Worm (Caenorhabditis elegans) whole organism, L2 larva: ENCODE results near the gene F54F2.14.

ENCODE experiments used
- C34F6.9 ChIP-seq: fragments of 150-350 bp; optimal IDR thresholded peaks from 2 replicates; lab custom pipeline; 2014; ENCODE audit warnings: missing biosample characterization, missing genetic modification characterization
- R02D3.7 ChIP-seq: fragments of 150-350 bp; optimal IDR thresholded peaks from 2 replicates; lab custom pipeline; 2014; ENCODE audit warnings: missing biosample characterization, missing genetic modification characterization
- ama-1 ChIP-seq: fragments of 150-350 bp; optimal IDR thresholded peaks from 2 replicates; lab custom pipeline; 2018; ENCODE audit warnings: inconsistent platforms
- blmp-1 ChIP-seq: sonication (generic microtip); optimal IDR thresholded peaks from 2 replicates; lab custom pipeline; 2017; ENCODE audit warnings: missing genetic modification characterization, mild to moderate bottlenecking, missing compliant biosample characterization, antibody characterized with exemption, moderate library complexity; ENCODE audit not compliant: insufficient read depth
- ceh-82 ChIP-seq: fragments of 150-350 bp; optimal IDR thresholded peaks from 2 replicates; lab custom pipeline; 2014; ENCODE audit warnings: missing biosample characterization, missing genetic modification characterization
- crh-2 ChIP-seq: sonication (generic microtip); optimal IDR thresholded peaks from 2 replicates; lab custom pipeline; 2017; ENCODE audit warnings: missing biosample characterization, missing genetic modification characterization
- elt-3 ChIP-seq: sonication (generic microtip); optimal IDR thresholded peaks from 2 replicates; lab custom pipeline; 2017; ENCODE audit warnings: missing biosample characterization, missing genetic modification characterization
- fos-1 ChIP-seq: fragments of 150-350 bp; optimal IDR thresholded peaks from 2 replicates; lab custom pipeline; 2014; ENCODE audit warnings: missing biosample characterization, missing genetic modification characterization
- lin-13 ChIP-seq: fragments of 150-350 bp; optimal IDR thresholded peaks from 2 replicates; lab custom pipeline; 2014; ENCODE audit warnings: missing biosample characterization, missing genetic modification reagents, missing genetic modification characterization
- mbf-1 ChIP-seq: sonication (generic microtip); optimal IDR thresholded peaks from 2 replicates; lab custom pipeline; 2017; ENCODE audit warnings: missing biosample characterization, missing genetic modification characterization
- nhr-77 ChIP-seq: fragments of 150-350 bp; optimal IDR thresholded peaks from 2 replicates; lab custom pipeline; 2014; ENCODE audit warnings: missing biosample characterization, missing genetic modification characterization
- unc-39 ChIP-seq: fragments of 150-350 bp; optimal IDR thresholded peaks from 2 replicates; lab custom pipeline; 2014; ENCODE audit warnings: missing biosample characterization, missing genetic modification characterization
- ztf-11 ChIP-seq: sonication (generic microtip); optimal IDR thresholded peaks from 2 replicates; lab custom pipeline; 2017; ENCODE audit warnings: missing biosample characterization, missing genetic modification characterization
- ztf-4 ChIP-seq: fragments of 150-350 bp; optimal IDR thresholded peaks from 2 replicates; lab custom pipeline; 2014; ENCODE audit warnings: missing biosample characterization, missing genetic modification characterization

ce11 chrIII:8791235-8791634 is at the start of gene F54F2.14, which contains the start of gene zfp-1:
- TF ChIP-seq nhr-77 (tag; lab: Kevin White, UChicago) (no peak), lin-13 (GFP tag; lab: Kevin White, UChicago) (no peak), mbf-1 (tag; lab: Kevin White, UChicago) (no peak), C34F6.9 (tag; lab: Kevin White, UChicago) (no peak), crh-2 (tag; lab: Kevin White, UChicago) (no peak), ztf-4 (no peak), fos-1 (tag; lab: Kevin White, UChicago) (no peak), ztf-11 (tag; lab: Kevin White, UChicago) (no peak), elt-3 (tag; lab: Kevin White, UChicago) (no peak), ama-1 (lab: Kevin White, UChicago) (no peak), unc-39 (tag; lab: Kevin White, UChicago) (no peak), blmp-1 (no peak), R02D3.7 (no peak), ceh-82 (no peak)
